Fruit fly (Drosophila melanogaster) whole organism, pupa: ENCODE measurements around the gene CG43220.

Experiments used
- CG12605 ChIP-seq: fragments of 200-800 bp; sonication (Bioruptor generic); IDR thresholded peaks from 2 replicates; pipeline ENCODE4 v1.3.6; 2022; ENCODE audit warnings: missing biosample characterization, missing genetic modification characterization
- Pif1A ChIP-seq: fragments of 200-800 bp; sonication (Bioruptor generic); optimal IDR thresholded peaks from 3 replicates; lab custom pipeline; 2016; ENCODE audit warnings: missing biosample characterization, missing genetic modification characterization

DNA sequence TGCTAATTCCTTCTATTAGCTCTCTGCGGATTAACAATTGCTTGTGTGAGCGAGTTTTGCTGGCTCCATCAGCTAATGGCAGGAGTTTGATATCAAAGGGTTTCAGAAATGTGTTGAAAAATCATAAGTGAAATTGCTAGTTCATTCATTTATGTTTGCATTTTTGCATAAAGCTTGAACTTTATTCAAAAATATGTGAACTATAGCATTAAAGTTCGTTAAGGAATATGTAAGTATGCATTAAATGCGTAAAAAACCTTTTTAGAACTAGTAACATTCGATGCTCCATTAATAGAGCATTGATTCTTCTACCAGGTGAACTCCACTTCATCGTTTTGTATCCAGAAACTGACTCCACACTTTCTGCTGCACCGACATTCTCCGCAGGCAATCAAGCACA lies 6.3 kb downstream of the CG43220 start:
- TF ChIP-seq Pif1A (GFP tag; lab: Kevin White, UChicago) (no peak), CG12605 (no peak)
